Worm (Caenorhabditis elegans) whole organism, L2 larva: ENCODE results near the gene C31B8.7.
A peak's percentile ranks its signal among the peaks of the same experiment; 100 is the strongest.

Experiments used
- C34F6.9 ChIP-seq: fragments of 150-350 bp; optimal IDR thresholded peaks from 2 replicates; lab custom pipeline; 2014; ENCODE audit warnings: missing biosample characterization, missing genetic modification characterization
- F13H6.1 ChIP-seq: sonication (generic microtip); optimal IDR thresholded peaks from 2 replicates; lab custom pipeline; 2016; ENCODE audit warnings: missing genetic modification characterization, missing compliant biosample characterization
- Y55F3AM.14 ChIP-seq: fragments of 200-800 bp; sonication (Bioruptor generic); optimal IDR thresholded peaks from 2 replicates; lab custom pipeline; 2018; ENCODE audit warnings: mild to moderate bottlenecking, missing genetic modification characterization, missing compliant biosample characterization
- ZK546.5 ChIP-seq: sonication (generic microtip); optimal IDR thresholded peaks from 2 replicates; lab custom pipeline; 2017; ENCODE audit warnings: missing biosample characterization, missing genetic modification characterization
- aly-2 ChIP-seq: fragments of 150-350 bp; optimal IDR thresholded peaks from 2 replicates; lab custom pipeline; 2014; ENCODE audit warnings: missing biosample characterization, missing genetic modification characterization
- blmp-1 ChIP-seq: sonication (generic microtip); optimal IDR thresholded peaks from 2 replicates; lab custom pipeline; 2017; ENCODE audit warnings: missing genetic modification characterization, mild to moderate bottlenecking, missing compliant biosample characterization, antibody characterized with exemption, moderate library complexity; ENCODE audit not compliant: insufficient read depth
- ceh-16 ChIP-seq: fragments of 150-350 bp; optimal IDR thresholded peaks from 2 replicates; lab custom pipeline; 2014; ENCODE audit warnings: missing biosample characterization, missing genetic modification characterization
- ceh-82 ChIP-seq: fragments of 150-350 bp; optimal IDR thresholded peaks from 2 replicates; lab custom pipeline; 2014; ENCODE audit warnings: missing biosample characterization, missing genetic modification characterization
- crh-2 ChIP-seq: sonication (generic microtip); optimal IDR thresholded peaks from 2 replicates; lab custom pipeline; 2017; ENCODE audit warnings: missing biosample characterization, missing genetic modification characterization
- dmd-4 ChIP-seq: sonication (generic microtip); optimal IDR thresholded peaks from 2 replicates; lab custom pipeline; 2017; ENCODE audit warnings: missing biosample characterization, missing genetic modification characterization
- egl-27 ChIP-seq: sonication (generic microtip); optimal IDR thresholded peaks from 3 replicates; lab custom pipeline; 2017; ENCODE audit warnings: missing biosample characterization, missing genetic modification reagents, missing genetic modification characterization
- elt-3 ChIP-seq: sonication (generic microtip); optimal IDR thresholded peaks from 2 replicates; lab custom pipeline; 2017; ENCODE audit warnings: missing biosample characterization, missing genetic modification characterization
- fos-1 ChIP-seq: fragments of 150-350 bp; optimal IDR thresholded peaks from 2 replicates; lab custom pipeline; 2014; ENCODE audit warnings: missing biosample characterization, missing genetic modification characterization
- gmeb-1 ChIP-seq: fragments of 150-350 bp; optimal IDR thresholded peaks from 2 replicates; lab custom pipeline; 2014; ENCODE audit warnings: missing biosample characterization, missing genetic modification characterization
- lin-13 ChIP-seq: fragments of 150-350 bp; optimal IDR thresholded peaks from 2 replicates; lab custom pipeline; 2014; ENCODE audit warnings: missing biosample characterization, missing genetic modification reagents, missing genetic modification characterization
- lin-39 ChIP-seq: fragments of 150-350 bp; optimal IDR thresholded peaks from 2 replicates; lab custom pipeline; 2014; ENCODE audit warnings: missing biosample characterization, missing genetic modification reagents, missing genetic modification characterization
- lsy-2 ChIP-seq, 2 experiments: fragments of 150-350 bp in 1 of 2; sonication (generic microtip) in 1 of 2; optimal IDR thresholded peaks; 2 replicates each; lab custom pipeline; 2014 to 2017; ENCODE audit warnings: missing biosample characterization in 2 of 2, missing genetic modification characterization in 2 of 2
- mab-5 ChIP-seq: fragments of 150-350 bp; optimal IDR thresholded peaks from 2 replicates; lab custom pipeline; 2014; ENCODE audit warnings: missing biosample characterization, missing genetic modification characterization
- mbf-1 ChIP-seq: sonication (generic microtip); optimal IDR thresholded peaks from 2 replicates; lab custom pipeline; 2017; ENCODE audit warnings: missing biosample characterization, missing genetic modification characterization
- mdl-1 ChIP-seq, 2 experiments: fragments of 150-350 bp in 1 of 2; sonication (generic microtip) in 1 of 2; optimal IDR thresholded peaks; 2 replicates each; lab custom pipeline; 2017; ENCODE audit warnings: missing biosample characterization in 2 of 2, missing genetic modification characterization in 2 of 2
- nhr-10 ChIP-seq: sonication (generic microtip); optimal IDR thresholded peaks from 2 replicates; lab custom pipeline; 2017; ENCODE audit warnings: missing biosample characterization, missing genetic modification characterization
- nhr-129 ChIP-seq: fragments of 150-350 bp; optimal IDR thresholded peaks from 2 replicates; lab custom pipeline; 2014; ENCODE audit warnings: missing biosample characterization, missing genetic modification characterization
- nhr-21 ChIP-seq: fragments of 150-350 bp; optimal IDR thresholded peaks from 2 replicates; lab custom pipeline; 2014; ENCODE audit warnings: missing biosample characterization, missing genetic modification characterization
- nhr-23 ChIP-seq: fragments of 150-350 bp; optimal IDR thresholded peaks from 2 replicates; lab custom pipeline; 2014; ENCODE audit warnings: missing biosample characterization, missing genetic modification reagents, missing genetic modification characterization
- nhr-237 ChIP-seq: fragments of 150-350 bp; optimal IDR thresholded peaks from 2 replicates; lab custom pipeline; 2014; ENCODE audit warnings: missing biosample characterization, missing genetic modification characterization
- nhr-6 ChIP-seq: fragments of 150-350 bp; optimal IDR thresholded peaks from 2 replicates; lab custom pipeline; 2014; ENCODE audit warnings: missing biosample characterization, missing genetic modification characterization
- peb-1 ChIP-seq: fragments of 150-350 bp; optimal IDR thresholded peaks from 2 replicates; lab custom pipeline; 2014; ENCODE audit warnings: missing biosample characterization, missing genetic modification characterization
- sem-4 ChIP-seq: fragments of 150-350 bp; optimal IDR thresholded peaks from 2 replicates; lab custom pipeline; 2014; ENCODE audit warnings: missing biosample characterization, missing genetic modification reagents, missing genetic modification characterization
- skn-1 ChIP-seq: sonication (generic microtip); optimal IDR thresholded peaks from 2 replicates; lab custom pipeline; 2017; ENCODE audit warnings: missing biosample characterization, missing genetic modification characterization
- sma-3 ChIP-seq: sonication (generic microtip); optimal IDR thresholded peaks from 2 replicates; lab custom pipeline; 2016; ENCODE audit warnings: missing genetic modification reagents, missing genetic modification characterization, missing compliant biosample characterization
- sma-9 ChIP-seq, 2 experiments: fragments of 150-350 bp in 1 of 2; sonication (generic microtip) in 1 of 2; optimal IDR thresholded peaks; 2 replicates each; lab custom pipeline; 2014 to 2016; ENCODE audit warnings: missing genetic modification characterization in 2 of 2, mild to moderate bottlenecking in 1 of 2, missing biosample characterization in 1 of 2, missing compliant biosample characterization in 1 of 2, missing genetic modification reagents in 1 of 2, moderate library complexity in 1 of 2
- snpc-4 ChIP-seq: fragments of 150-350 bp; optimal IDR thresholded peaks from 2 replicates; lab custom pipeline; 2014; ENCODE audit warnings: missing biosample characterization, missing genetic modification characterization
- unc-39 ChIP-seq: fragments of 150-350 bp; optimal IDR thresholded peaks from 2 replicates; lab custom pipeline; 2014; ENCODE audit warnings: missing biosample characterization, missing genetic modification characterization
- zag-1 ChIP-seq: fragments of 150-350 bp; optimal IDR thresholded peaks from 2 replicates; lab custom pipeline; 2014; ENCODE audit warnings: missing biosample characterization, missing genetic modification characterization
- ztf-1 ChIP-seq: fragments of 200-800 bp; sonication (Bioruptor generic); conservative IDR thresholded peaks from 2 replicates; pipeline ENCODE4 v1.3.6; 2022; ENCODE audit warnings: missing genetic modification characterization, missing compliant biosample characterization
- ztf-4 ChIP-seq: fragments of 150-350 bp; optimal IDR thresholded peaks from 2 replicates; lab custom pipeline; 2014; ENCODE audit warnings: missing biosample characterization, missing genetic modification characterization

Gene C31B8.7

ce11 chrV:2888265-2888664 lies 14.9 kb downstream of the C31B8.7 start:
- TF ChIP-seq snpc-4 (tag; lab: Kevin White, UChicago) (no peak), nhr-129 (tag; lab: Kevin White, UChicago) (no peak), zag-1 (no peak), fos-1 (no peak)

- TF ChIP-seq gmeb-1 (tag; lab: Kevin White, UChicago) (no peak), lin-13 (GFP tag; lab: Kevin White, UChicago) (no peak), sma-9 (GFP tag; optimal IDR thresholded peaks at IDR 0.05; lab: Kevin White, UChicago) (no peak), sma-9 (tag; optimal IDR thresholded peaks at IDR 0.05; lab: Kevin White, UChicago) (no peak), dmd-4 (tag; lab: Kevin White, UChicago) (no peak), nhr-6 (tag; lab: Kevin White, UChicago) (no peak), ZK546.5 (no peak), nhr-23 (tag; lab: Kevin White, UChicago) (no peak)
- TF ChIP-seq, all 48 proteins: peak for 0
These were observed 18.7 kb downstream of the C31B8.7 start, which contains the start of gene sre-24 for ce11 chrV:2884411-2884810. TSS of gene sre-24 (plus strand) at chrV:2884711.

- TF ChIP-seq skn-1 (tag; lab: Kevin White, UChicago) (no peak), blmp-1 (no peak), nhr-129 (tag; lab: Kevin White, UChicago) (no peak), snpc-4 (tag; lab: Kevin White, UChicago) (no peak), Y55F3AM.14 (GFP tag; lab: Kevin White, UChicago) (no peak), ztf-4 (tag; lab: Kevin White, UChicago) (no peak), C34F6.9 (no peak), lin-39 (tag; lab: Kevin White, UChicago) (no peak)
These were observed 20.0 kb downstream of the C31B8.7 start for ce11 chrV:2883097-2883496.

- TF ChIP-seq mab-5 (tag; lab: Kevin White, UChicago), result no peak
- no peak for TF ChIP-seq sem-4 (tag; lab: Kevin White, UChicago)
- no peak for TF ChIP-seq ztf-4 (tag; lab: Kevin White, UChicago)
- no peak for TF ChIP-seq nhr-10 (tag; lab: Kevin White, UChicago)
- no peak for TF ChIP-seq nhr-23 (tag; lab: Kevin White, UChicago)
- TF ChIP-seq unc-39 (tag; lab: Kevin White, UChicago), result no peak
- TF ChIP-seq blmp-1, result no peak
- no peak for TF ChIP-seq nhr-237 (tag; lab: Kevin White, UChicago)
- no peak for TF ChIP-seq ceh-82
- no peak for TF ChIP-seq sma-3
- TF ChIP-seq nhr-21 (tag; lab: Kevin White, UChicago), result no peak
- no peak for TF ChIP-seq lsy-2 (tag; optimal IDR thresholded peaks at IDR 0.05; lab: Kevin White, UChicago)
- TF ChIP-seq sma-9 (GFP tag; optimal IDR thresholded peaks at IDR 0.05; lab: Kevin White, UChicago), result no peak
- TF ChIP-seq sma-9 (tag; optimal IDR thresholded peaks at IDR 0.05; lab: Kevin White, UChicago), result no peak
- no peak for TF ChIP-seq nhr-129 (tag; lab: Kevin White, UChicago)
- TF ChIP-seq peb-1 (tag; lab: Kevin White, UChicago), result no peak
- TF ChIP-seq lin-13 (GFP tag; lab: Kevin White, UChicago), result no peak
- no peak for TF ChIP-seq ceh-16 (tag; lab: Kevin White, UChicago)
- TF ChIP-seq, all 48 proteins: peak for 0
These were observed 21.6 kb downstream of the C31B8.7 start for ce11 chrV:2881565-2881964.

- TF ChIP-seq fos-1 (peak; percentile 34), egl-27 (tag; lab: Kevin White, UChicago) (no peak)
These were observed 22.1 kb downstream of the C31B8.7 start, which contains the start of gene ifc-1 for ce11 chrV:2881016-2881415. TSS of gene ifc-1 (plus strand) at chrV:2881393.

ce11 chrV:2880356-2880755 lies 22.8 kb downstream of the C31B8.7 start:
- TF ChIP-seq elt-3, result no peak
- no peak for TF ChIP-seq ztf-4 (tag; lab: Kevin White, UChicago)
- no peak for TF ChIP-seq F13H6.1 (tag; lab: Kevin White, UChicago)
- TF ChIP-seq unc-39 (tag; lab: Kevin White, UChicago), result no peak
- TF ChIP-seq snpc-4 (tag; lab: Kevin White, UChicago), result no peak
- no peak for TF ChIP-seq mdl-1 (tag; optimal IDR thresholded peaks at IDR 0.05; lab: Kevin White, UChicago)
- no peak for TF ChIP-seq mbf-1 (tag; lab: Kevin White, UChicago)
- TF ChIP-seq aly-2 (tag; lab: Kevin White, UChicago), result no peak
- TF ChIP-seq fos-1, result peak; percentile 82
- TF ChIP-seq crh-2 (tag; lab: Kevin White, UChicago), result no peak
- no peak for TF ChIP-seq skn-1 (tag; lab: Kevin White, UChicago)
- no peak for TF ChIP-seq ztf-1
- no peak for TF ChIP-seq nhr-6 (tag; lab: Kevin White, UChicago)
- TF ChIP-seq lin-13 (GFP tag; lab: Kevin White, UChicago), result no peak
- TF ChIP-seq gmeb-1 (tag; lab: Kevin White, UChicago), result peak; percentile 31
